Worm (Caenorhabditis elegans) whole organism, L4 larva: ENCODE results near the gene taf-6.2.

ENCODE experiments used
- F49E8.2 ChIP-seq: sonication (generic microtip); optimal IDR thresholded peaks from 2 replicates; lab custom pipeline; 2016; ENCODE audit warnings: missing compliant biosample characterization, mild to moderate bottlenecking, missing genetic modification characterization, borderline replicate concordance
- ceh-28 ChIP-seq: fragments of 150-350 bp; optimal IDR thresholded peaks from 2 replicates; lab custom pipeline; 2014; ENCODE audit warnings: missing biosample characterization, missing genetic modification reagents, missing genetic modification characterization
- skn-1 ChIP-seq: fragments of 150-350 bp; optimal IDR thresholded peaks from 2 replicates; lab custom pipeline; 2014; ENCODE audit warnings: missing biosample characterization, missing genetic modification characterization

DNA sequence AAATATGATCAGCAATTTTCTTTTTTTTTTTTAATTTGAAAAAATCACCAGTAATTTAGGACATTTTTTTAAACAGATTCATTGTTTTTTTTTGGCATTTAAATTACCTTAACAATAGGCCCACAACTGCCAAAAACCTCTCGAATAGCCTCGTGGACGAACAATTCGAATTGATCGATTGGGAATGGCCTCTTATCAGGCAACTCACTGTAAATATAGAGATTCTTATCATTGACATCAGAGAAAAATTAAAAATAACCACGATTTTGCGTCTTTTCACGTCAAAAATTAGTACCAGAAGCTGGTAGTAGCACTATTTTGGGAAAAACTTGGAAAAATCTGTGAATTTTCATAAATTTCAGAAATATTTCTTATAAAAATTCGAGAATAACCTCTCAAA, 27.4 kb upstream of the taf-6.2 start:
- TF ChIP-seq skn-1 (tag; lab: Kevin White, UChicago) (no peak), ceh-28 (tag; lab: Kevin White, UChicago) (no peak), F49E8.2 (tag; lab: Kevin White, UChicago) (no peak)
